Worm (Caenorhabditis elegans) whole organism, L4 larva: ENCODE measurements around the gene K01F9.2.

Source experiments
- F10B5.3 ChIP-seq: sonication (generic microtip); optimal IDR thresholded peaks from 2 replicates; lab custom pipeline; 2016; ENCODE audit warnings: mild to moderate bottlenecking, missing genetic modification characterization, missing compliant biosample characterization
- Y105C5A.15 ChIP-seq: fragments of 200-800 bp; sonication (Bioruptor generic); IDR thresholded peaks from 2 replicates; pipeline ENCODE4 v1.3.6; 2022; ENCODE audit warnings: missing genetic modification characterization, missing compliant biosample characterization
- Y5F2A.4 ChIP-seq: fragments of 200-800 bp; sonication (Bioruptor generic); optimal IDR thresholded peaks from 2 replicates; lab custom pipeline; 2018; ENCODE audit warnings: mild to moderate bottlenecking, missing genetic modification characterization, missing compliant biosample characterization
- aha-1 ChIP-seq: fragments of 150-350 bp; peaks from one replicate; lab custom pipeline; 2014; ENCODE audit warnings: missing biosample characterization, missing genetic modification characterization
- ama-1 ChIP-seq: fragments of 150-350 bp; optimal IDR thresholded peaks from 2 replicates; lab custom pipeline; 2014; ENCODE audit warnings: inconsistent platforms, mixed read lengths
- arid-1 ChIP-seq: fragments of 200-800 bp; sonication (Bioruptor generic); conservative IDR thresholded peaks from 2 replicates; pipeline ENCODE4 v1.3.6; 2022; ENCODE audit warnings: missing genetic modification reagents, missing genetic modification characterization, missing compliant biosample characterization
- ces-1 ChIP-seq: fragments of 150-350 bp; sonication (generic microtip); optimal IDR thresholded peaks from 4 replicates; lab custom pipeline; 2014; ENCODE audit warnings: missing biosample characterization, missing genetic modification reagents, missing genetic modification characterization
- daf-16 ChIP-seq, 3 experiments: sonication (generic microtip); optimal IDR thresholded peaks; 2 replicates each; lab custom pipeline; 2016 to 2017; ENCODE audit warnings: missing genetic modification characterization in 3 of 3, missing genetic modification reagents in 3 of 3, mild to moderate bottlenecking in 2 of 3, missing compliant biosample characterization in 2 of 3, missing biosample characterization in 1 of 3, moderate library complexity in 1 of 3
- daf-8 ChIP-seq: fragments of 200-800 bp; sonication (Bioruptor generic); IDR thresholded peaks from 2 replicates; pipeline ENCODE4 v1.3.6; 2022; ENCODE audit warnings: missing genetic modification characterization, missing compliant biosample characterization
- dpl-1 ChIP-seq: fragments of 150-350 bp; optimal IDR thresholded peaks from 2 replicates; lab custom pipeline; 2014; ENCODE audit warnings: missing biosample characterization, missing genetic modification reagents, missing genetic modification characterization
- dve-1 ChIP-seq: sonication (generic microtip); optimal IDR thresholded peaks from 2 replicates; lab custom pipeline; 2017; ENCODE audit warnings: antibody characterized with exemption, mild to moderate bottlenecking, missing genetic modification characterization, missing compliant biosample characterization; ENCODE audit not compliant: insufficient read depth
- egl-43 ChIP-seq: fragments of 200-800 bp; sonication (Bioruptor generic); IDR thresholded peaks from 2 replicates; pipeline ENCODE4 v1.3.6; 2022; ENCODE audit warnings: missing genetic modification reagents, missing genetic modification characterization, missing compliant biosample characterization
- lin-1 ChIP-seq: fragments of 200-800 bp; sonication (Bioruptor generic); IDR thresholded peaks from 2 replicates; pipeline ENCODE4 v1.3.6; 2022; ENCODE audit warnings: missing genetic modification reagents, missing genetic modification characterization, missing compliant biosample characterization
- lin-13 ChIP-seq: fragments of 150-350 bp; optimal IDR thresholded peaks from 2 replicates; lab custom pipeline; 2014; ENCODE audit warnings: missing biosample characterization, missing genetic modification reagents, missing genetic modification characterization
- lir-3 ChIP-seq: sonication (generic microtip); optimal IDR thresholded peaks from 2 replicates; lab custom pipeline; 2016; ENCODE audit warnings: mild to moderate bottlenecking, missing genetic modification characterization, missing compliant biosample characterization
- lsy-2 ChIP-seq, 2 experiments: fragments of 150-350 bp in 1 of 2; sonication (generic microtip) in 1 of 2; optimal IDR thresholded peaks; 2 replicates each; lab custom pipeline; 2014 to 2017; ENCODE audit warnings: missing biosample characterization in 2 of 2, missing genetic modification characterization in 2 of 2
- madf-9 ChIP-seq: fragments of 200-800 bp; sonication (Bioruptor generic); conservative IDR thresholded peaks from 2 replicates; pipeline ENCODE4 v1.3.6; 2022; ENCODE audit warnings: missing genetic modification reagents, missing genetic modification characterization, missing compliant biosample characterization
- mdl-1 ChIP-seq, 2 experiments: fragments of 150-350 bp in 1 of 2; sonication (generic microtip) in 1 of 2; optimal IDR thresholded peaks; 2 replicates each; lab custom pipeline; 2014 to 2017; ENCODE audit warnings: missing biosample characterization in 2 of 2, missing genetic modification characterization in 2 of 2
- mxl-3 ChIP-seq: fragments of 200-800 bp; sonication (Bioruptor generic); optimal IDR thresholded peaks from 2 replicates; lab custom pipeline; 2018; ENCODE audit warnings: mild to moderate bottlenecking, missing genetic modification characterization, missing compliant biosample characterization
- nhr-11 ChIP-seq: fragments of 150-350 bp; optimal IDR thresholded peaks from 2 replicates; lab custom pipeline; 2014; ENCODE audit warnings: missing biosample characterization, missing genetic modification characterization
- nhr-237 ChIP-seq: sonication (generic microtip); optimal IDR thresholded peaks from 2 replicates; lab custom pipeline; 2017; ENCODE audit warnings: missing biosample characterization, missing genetic modification characterization
- nhr-25 ChIP-seq: sonication (generic microtip); optimal IDR thresholded peaks from 2 replicates; lab custom pipeline; 2017; ENCODE audit warnings: missing genetic modification characterization, mild to moderate bottlenecking, missing compliant biosample characterization, antibody characterized with exemption, moderate library complexity, borderline replicate concordance; ENCODE audit not compliant: insufficient read depth
- nhr-41 ChIP-seq: fragments of 200-800 bp; sonication (Bioruptor generic); IDR thresholded peaks from 2 replicates; pipeline ENCODE4 v1.3.6; 2022; ENCODE audit warnings: missing genetic modification reagents, missing genetic modification characterization, missing compliant biosample characterization
- nhr-48 ChIP-seq: sonication (generic microtip); optimal IDR thresholded peaks from 2 replicates; lab custom pipeline; 2016; ENCODE audit warnings: mild to moderate bottlenecking, missing genetic modification characterization, missing compliant biosample characterization
- nhr-6 ChIP-seq: fragments of 150-350 bp; optimal IDR thresholded peaks from 2 replicates; lab custom pipeline; 2014; ENCODE audit warnings: missing biosample characterization, missing genetic modification characterization
- pha-4 ChIP-seq, 2 experiments: fragments of 150-350 bp in 1 of 2; fragments of 200-800 bp in 1 of 2; sonication (Bioruptor generic) in 1 of 2; IDR thresholded peaks in 1 of 2; optimal IDR thresholded peaks in 1 of 2; 2 replicates each; pipeline versions ENCODE4 v1.3.6 to Lab custom; 2014 to 2022; ENCODE audit warnings: missing genetic modification characterization in 2 of 2, missing genetic modification reagents in 2 of 2, missing biosample characterization in 1 of 2, missing compliant biosample characterization in 1 of 2
- skn-1 ChIP-seq: fragments of 150-350 bp; optimal IDR thresholded peaks from 2 replicates; lab custom pipeline; 2014; ENCODE audit warnings: missing biosample characterization, missing genetic modification characterization
- tra-1 ChIP-seq: fragments of 200-800 bp; sonication (Bioruptor generic); IDR thresholded peaks from 2 replicates; pipeline ENCODE4 v1.3.6; 2022; ENCODE audit warnings: missing genetic modification reagents, missing genetic modification characterization, missing compliant biosample characterization
- unc-130 ChIP-seq: sonication (generic microtip); optimal IDR thresholded peaks from 2 replicates; lab custom pipeline; 2016; ENCODE audit warnings: missing genetic modification reagents, missing genetic modification characterization, missing compliant biosample characterization
- unc-39 ChIP-seq: sonication (generic microtip); optimal IDR thresholded peaks from 2 replicates; lab custom pipeline; 2017; ENCODE audit warnings: missing biosample characterization, missing genetic modification characterization
- unc-62 ChIP-seq, 3 experiments: fragments of 150-350 bp in 1 of 3; sonication (generic microtip); optimal IDR thresholded peaks in 2 of 3; peaks in 1 of 3; 1 replicate in 1 of 3; 2 replicates in 2 of 3; lab custom pipeline; 2014 to 2017; ENCODE audit warnings: missing biosample characterization in 3 of 3, missing genetic modification characterization in 3 of 3, missing genetic modification reagents in 3 of 3, missing genotype in 1 of 3
- zfp-3 ChIP-seq: fragments of 200-800 bp; sonication (Bioruptor generic); conservative IDR thresholded peaks from 2 replicates; pipeline ENCODE4 v1.3.6; 2022; ENCODE audit warnings: missing genetic modification reagents, missing genetic modification characterization, missing compliant biosample characterization
- zip-2 ChIP-seq: fragments of 150-350 bp; optimal IDR thresholded peaks from 2 replicates; lab custom pipeline; 2014; ENCODE audit warnings: missing biosample characterization, missing genetic modification characterization
- ztf-7 ChIP-seq: fragments of 150-350 bp; optimal IDR thresholded peaks from 2 replicates; lab custom pipeline; 2014; ENCODE audit warnings: missing biosample characterization, missing genetic modification characterization

Gene K01F9.2

DNA sequence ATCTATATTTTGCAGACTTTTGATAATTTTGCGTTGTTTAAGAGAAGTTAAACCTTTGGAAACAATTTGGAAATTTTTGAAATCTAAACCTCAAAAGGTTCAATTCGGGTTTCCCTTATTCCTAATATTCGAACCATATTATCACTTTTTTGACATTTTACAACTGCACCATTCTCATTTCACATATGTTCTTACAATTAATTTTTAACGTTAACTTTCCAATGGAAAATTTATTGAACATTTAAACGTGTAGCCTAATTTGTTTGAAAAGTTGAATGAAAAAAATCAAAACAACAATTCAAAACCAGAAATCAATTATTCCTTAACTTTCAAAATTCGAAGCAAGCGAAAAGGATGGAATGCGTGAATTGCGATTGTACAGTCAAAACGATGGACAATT lies 47.0 kb upstream of the K01F9.2 start, which contains the start of gene ZK637.12:
TSS of gene ZK637.12 (plus strand) at position 301 of the 400 bp plus-strand sequence.
- no peak for TF ChIP-seq skn-1 (tag; lab: Kevin White, UChicago)
- TF ChIP-seq dve-1, result no peak
- no peak for TF ChIP-seq madf-9 (GFP tag; lab: Robert Waterston, UW)
- TF ChIP-seq lir-3 (tag; lab: Kevin White, UChicago), result no peak
- no peak for TF ChIP-seq nhr-237
- no peak for TF ChIP-seq zip-2 (tag; lab: Kevin White, UChicago)
- no peak for TF ChIP-seq pha-4 (GFP tag; IDR thresholded peaks at IDR 0.05; lab: Robert Waterston, UW)
- no peak for TF ChIP-seq pha-4 (tag; optimal IDR thresholded peaks at IDR 0.05; lab: Kevin White, UChicago)
- no peak for TF ChIP-seq ztf-7 (tag; lab: Kevin White, UChicago)

DNA sequence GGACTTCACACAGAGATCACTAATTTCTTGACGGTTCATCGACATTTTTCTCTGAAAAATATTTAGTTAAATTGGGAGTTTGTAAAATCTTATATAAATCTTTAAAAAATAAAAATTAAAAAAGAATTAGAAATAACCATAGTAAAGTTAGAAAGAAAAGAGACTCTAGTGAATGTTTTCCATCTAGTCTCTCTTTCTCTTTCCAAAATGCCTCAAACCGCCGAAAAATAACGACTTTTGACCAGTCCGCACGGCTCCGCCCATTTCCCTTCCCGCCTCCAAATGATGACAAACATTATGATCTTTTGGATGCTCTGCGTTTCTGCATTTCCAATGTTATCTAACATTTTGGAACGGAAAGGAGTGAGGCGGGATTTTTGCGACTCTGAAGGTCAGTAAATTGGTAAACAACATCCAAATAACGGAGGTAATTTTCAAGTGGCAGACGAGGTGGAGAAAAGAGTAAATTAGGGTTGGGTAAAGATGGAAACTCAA lies 46.4 kb upstream of the K01F9.2 start, which contains the start of gene glb-1:
TSS of gene glb-1 (minus strand) at position 51 of the 495 bp plus-strand sequence.
- TF ChIP-seq nhr-41 (GFP tag; lab: Robert Waterston, UW), result no peak
- peak; percentile 29 for TF ChIP-seq aha-1 (tag; lab: Kevin White, UChicago)
- TF ChIP-seq, all 104 proteins: peak for 1

DNA sequence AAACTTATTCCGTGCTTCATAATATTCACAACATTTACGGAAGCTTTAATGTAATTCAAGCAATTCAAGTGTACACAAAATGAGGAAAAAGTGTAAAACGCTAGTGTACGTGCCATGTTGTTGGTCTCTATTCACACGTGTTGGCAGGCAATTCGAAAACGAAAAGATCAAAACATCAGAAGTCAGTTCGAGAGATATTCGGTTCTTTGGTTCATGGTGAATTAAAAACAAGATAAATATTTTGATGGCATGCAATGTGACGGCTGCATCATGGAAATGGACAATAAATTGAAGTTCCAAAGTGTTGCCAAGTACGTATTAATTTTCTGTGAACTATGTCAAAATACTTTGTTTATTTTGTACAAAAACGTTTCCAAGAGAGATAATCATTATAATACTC lies 45.1 kb upstream of the K01F9.2 start:
- TF ChIP-seq arid-1 (GFP tag; lab: Robert Waterston, UW) (no peak), lin-13 (GFP tag; lab: Kevin White, UChicago) (no peak), mxl-3 (GFP tag; lab: Kevin White, UChicago) (peak; percentile 37), mdl-1 (tag; optimal IDR thresholded peaks at IDR 0.05; lab: Kevin White, UChicago) (peak in 1 of 2 experiments; percentile 71), egl-43 (GFP tag; lab: Robert Waterston, UW) (no peak), ama-1 (lab: Kevin White, UChicago) (no peak), nhr-41 (GFP tag; lab: Robert Waterston, UW) (no peak), ces-1 (no peak), nhr-48 (tag; lab: Kevin White, UChicago) (no peak), nhr-25 (tag; lab: Kevin White, UChicago) (no peak), lsy-2 (tag; optimal IDR thresholded peaks at IDR 0.05; lab: Kevin White, UChicago) (peak in 1 of 2 experiments; percentile 13), nhr-11 (peak; percentile 1), skn-1 (tag; lab: Kevin White, UChicago) (no peak), zfp-3 (0 out of 2 replicates have a peak, but pooled peaks have one; percentile 25), Y5F2A.4 (no peak), daf-8 (GFP tag; lab: Robert Waterston, UW) (no peak), unc-62 (GFP tag; optimal IDR thresholded peaks at IDR 0.05 in 1 of 2; lab: Kevin White, UChicago) (peak in 1 of 2 experiments; percentile 64), unc-62 (tag; optimal IDR thresholded peaks at IDR 0.05; lab: Kevin White, UChicago) (no peak), tra-1 (no peak), aha-1 (tag; lab: Kevin White, UChicago) (peak; percentile 79), dpl-1 (GFP tag; lab: Kevin White, UChicago) (no peak), daf-16 (GFP tag; optimal IDR thresholded peaks at IDR 0.05; lab: Kevin White, UChicago) (peak in 1 of 2 experiments; percentile 84), daf-16 (tag; optimal IDR thresholded peaks at IDR 0.05; lab: Kevin White, UChicago) (no peak), unc-39 (tag; lab: Kevin White, UChicago) (no peak), dve-1 (no peak), unc-130 (no peak), F10B5.3 (no peak), lin-1 (GFP tag; lab: Robert Waterston, UW) (no peak)

DNA sequence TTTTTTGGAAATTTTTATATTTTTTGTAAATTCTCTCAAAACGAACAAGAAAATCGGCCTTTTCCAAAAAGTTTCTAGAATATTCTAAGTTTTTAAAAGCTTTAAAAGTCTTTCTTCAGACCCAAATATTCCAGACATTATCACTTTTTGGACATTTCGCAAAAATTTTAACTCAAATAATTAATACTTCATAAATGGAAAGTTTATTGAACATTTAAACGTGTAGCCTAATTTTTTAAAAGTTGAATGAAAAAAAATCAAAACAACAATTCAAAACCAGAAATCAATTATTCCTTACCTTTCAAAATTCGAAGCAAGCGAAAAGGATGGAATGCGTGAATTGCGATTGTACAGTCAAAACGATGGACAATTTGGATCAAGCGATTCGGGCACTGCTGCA lies 42.9 kb upstream of the K01F9.2 start, which contains the start of gene ZK637.15:
TSS of gene ZK637.15 (plus strand) at position 301 of the 400 bp plus-strand sequence.
- TF ChIP-seq Y105C5A.15 (GFP tag; lab: Robert Waterston, UW), result no peak
- no peak for TF ChIP-seq lin-13 (GFP tag; lab: Kevin White, UChicago)
- TF ChIP-seq nhr-6 (tag; lab: Kevin White, UChicago), result no peak
